Fruit fly (Drosophila melanogaster) Kc167 (cell line): Measurements from ENCODE around the gene CG32199.

Source experiments
- Myc ChIP-seq: fragments of >200 bp; optimal IDR thresholded peaks from 2 replicates; lab custom pipeline; 2017; ENCODE audit warnings: missing external identifiers
- Sin3A ChIP-seq: fragments of >200 bp; optimal IDR thresholded peaks from 2 replicates; lab custom pipeline; 2018; ENCODE audit warnings: missing external identifiers
- h ChIP-seq: fragments of >200 bp; optimal IDR thresholded peaks from 3 replicates; lab custom pipeline; 2018; ENCODE audit warnings: missing external identifiers
- insv ChIP-seq: fragments of >200 bp; optimal IDR thresholded peaks from 3 replicates; lab custom pipeline; 2018; ENCODE audit warnings: missing external identifiers
- psq ChIP-seq: fragments of >200 bp; optimal IDR thresholded peaks from 2 replicates; lab custom pipeline; 2017; ENCODE audit warnings: missing external identifiers
- ttk ChIP-seq: sonication (Bioruptor generic); optimal IDR thresholded peaks from 2 replicates; lab custom pipeline; 2017; ENCODE audit warnings: missing external identifiers

Gene CG32199

dm6 chr3L:18611600-18611999 is at the start of gene CG32199:
TSS of gene CG32199 (plus strand) at chr3L:18611900.
- no peak for TF ChIP-seq ttk (lab: Kevin White, UChicago)
- no peak for TF ChIP-seq Myc
- no peak for TF ChIP-seq insv (lab: Kevin White, UChicago)

DNA sequence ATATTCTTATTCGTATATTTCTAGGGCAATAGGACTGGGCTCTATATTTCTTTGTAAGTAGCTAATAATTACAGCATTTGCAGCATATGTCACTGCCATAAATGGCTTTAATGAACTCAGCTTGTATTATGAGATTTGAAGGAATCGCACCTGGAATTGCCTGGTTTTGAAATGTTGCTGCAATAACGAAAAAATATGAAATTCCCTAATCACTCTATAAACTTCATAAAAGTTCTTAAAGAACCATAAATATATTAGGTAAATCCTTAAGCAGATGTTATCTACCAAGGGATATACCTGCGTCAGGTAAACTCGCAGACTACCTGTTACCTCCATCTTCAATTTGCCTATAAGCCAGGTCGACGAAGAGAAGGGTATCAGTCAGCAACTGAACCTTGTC is 23.3 kb upstream of the CG32199 start, which contains the start of gene CG7271:
CG7271 (plus strand) TSS at position 373 of the 400 bp plus-strand sequence.
- TF ChIP-seq Sin3A (lab: Kevin White, UChicago) (no peak), Myc (no peak), h (lab: Kevin White, UChicago) (no peak), insv (lab: Kevin White, UChicago) (no peak), psq (lab: Kevin White, UChicago) (no peak), ttk (lab: Kevin White, UChicago) (no peak)

- no peak for TF ChIP-seq h (lab: Kevin White, UChicago)
- TF ChIP-seq psq (lab: Kevin White, UChicago) = no peak
- no peak for TF ChIP-seq insv (lab: Kevin White, UChicago)
- TF ChIP-seq Sin3A (lab: Kevin White, UChicago) = no peak
- TF ChIP-seq ttk (lab: Kevin White, UChicago) = no peak
- no peak for TF ChIP-seq Myc
Measured at dm6 chr3L:18593671-18594070, 18.0 kb upstream of the CG32199 start, which contains the start of gene term. TSS of gene term (minus strand) at chr3L:18593771.

dm6 chr3L:18603125-18603524 is 8.6 kb upstream of the CG32199 start, which contains the start of gene CG18234:
TSS of gene CG18234 (plus strand) at chr3L:18603425.
- TF ChIP-seq Myc (no peak), psq (lab: Kevin White, UChicago) (no peak), insv (lab: Kevin White, UChicago) (no peak), Sin3A (lab: Kevin White, UChicago) (no peak), h (lab: Kevin White, UChicago) (no peak), ttk (lab: Kevin White, UChicago) (no peak)

- no peak for TF ChIP-seq ttk (lab: Kevin White, UChicago)
- no peak for TF ChIP-seq h (lab: Kevin White, UChicago)
- TF ChIP-seq Sin3A (lab: Kevin White, UChicago) = no peak
- TF ChIP-seq insv (lab: Kevin White, UChicago) = no peak
- TF ChIP-seq Myc = no peak
- TF ChIP-seq psq (lab: Kevin White, UChicago) = no peak
Measured at dm6 chr3L:18605172-18605571, 6.5 kb upstream of the CG32199 start, which contains the start of gene CG18233. TSS of gene CG18233 (plus strand) at chr3L:18605472.

- TF ChIP-seq insv (lab: Kevin White, UChicago) (no peak), Sin3A (lab: Kevin White, UChicago) (no peak), psq (lab: Kevin White, UChicago) (no peak), Myc (no peak)
Measured at dm6 chr3L:18607162-18607561, 4.5 kb upstream of the CG32199 start, which contains the start of gene CG18231. TSS of gene CG18231 (plus strand) at chr3L:18607462.

DNA sequence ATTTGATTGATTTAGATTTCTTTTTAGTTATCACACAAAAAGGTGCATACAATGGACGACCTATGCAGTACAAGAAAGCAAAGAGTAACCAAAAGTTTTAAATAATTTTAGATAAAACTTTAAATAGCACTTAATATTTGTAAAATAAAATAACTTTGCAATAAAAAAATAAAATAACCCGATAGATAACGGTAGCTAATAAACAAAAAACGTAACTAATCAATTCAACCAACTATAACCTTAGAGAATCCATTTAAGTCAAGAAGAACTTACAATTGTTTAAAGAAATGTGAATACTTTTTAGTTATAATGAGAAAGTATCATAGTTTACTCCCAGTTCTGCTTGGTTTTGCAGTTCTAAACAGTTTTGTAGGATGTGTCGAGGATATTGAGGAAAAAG is 2.4 kb upstream of the CG32199 start, which contains the start of gene CG32201:
CG32201 (plus strand) TSS at position 301 of the 400 bp plus-strand sequence.
- TF ChIP-seq psq (lab: Kevin White, UChicago) (no peak), Myc (no peak), insv (lab: Kevin White, UChicago) (no peak), ttk (lab: Kevin White, UChicago) (no peak), h (lab: Kevin White, UChicago) (no peak), Sin3A (lab: Kevin White, UChicago) (no peak)

dm6 chr3L:18617893-18618577 is 6.3 kb downstream of the CG32199 start, which contains the start of the genes CG13380 and CG4174:
TSS of gene CG13380 (minus strand) at chr3L:18617943.
TSS of gene CG4174 (minus strand) at chr3L:18617943.
- no peak for TF ChIP-seq ttk (lab: Kevin White, UChicago)
- no peak for TF ChIP-seq Myc
- TF ChIP-seq insv (lab: Kevin White, UChicago) = no peak
- TF ChIP-seq psq (lab: Kevin White, UChicago) = no peak
- TF ChIP-seq h (lab: Kevin White, UChicago) = no peak
- TF ChIP-seq Sin3A (lab: Kevin White, UChicago) = no peak

DNA sequence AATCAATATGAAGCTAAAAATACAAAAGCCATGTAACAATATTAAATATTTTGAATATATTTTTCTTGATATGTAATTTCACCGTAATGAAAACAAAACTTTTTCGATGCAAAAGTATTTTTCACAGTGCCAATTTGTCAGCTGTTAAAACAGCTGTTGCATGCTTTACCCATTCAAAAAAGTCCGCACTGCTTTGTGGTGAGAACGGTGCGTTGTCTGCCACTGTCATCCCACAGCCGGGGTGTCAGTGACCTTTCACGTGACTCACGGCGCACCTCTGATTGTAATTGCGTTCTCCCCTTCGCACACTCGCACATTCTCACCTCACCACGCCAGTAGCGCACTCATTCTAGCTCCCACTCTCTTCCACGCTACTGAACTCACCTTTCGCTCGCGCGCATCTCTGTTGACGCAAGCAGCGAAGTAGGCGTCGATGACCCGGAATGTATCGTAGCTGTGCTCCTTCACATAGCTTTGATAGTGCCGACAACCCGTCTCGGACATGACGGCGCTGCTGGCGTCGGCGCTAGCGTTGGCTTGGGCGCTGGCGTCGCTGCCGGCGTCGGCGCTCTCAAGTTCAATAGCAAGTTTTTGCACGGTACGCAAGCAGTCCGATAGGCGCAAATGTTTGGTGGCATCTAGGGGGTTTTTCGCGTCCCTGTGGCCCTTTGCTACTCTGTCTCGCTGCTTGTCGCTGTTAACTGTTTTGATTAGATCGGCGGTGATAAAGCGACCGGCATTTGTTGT is 9.5 kb downstream of the CG32199 start:
- no peak for TF ChIP-seq ttk (lab: Kevin White, UChicago)
- TF ChIP-seq h (lab: Kevin White, UChicago) = no peak
- no peak for TF ChIP-seq psq (lab: Kevin White, UChicago)
- TF ChIP-seq Sin3A (lab: Kevin White, UChicago) = no peak

dm6 chr3L:18621735-18622421 is 10.2 kb downstream of the CG32199 start, which contains the start of gene not:
TSS of gene not (minus strand) at chr3L:18622129.
- no peak for TF ChIP-seq insv (lab: Kevin White, UChicago)
- no peak for TF ChIP-seq psq (lab: Kevin White, UChicago)
- TF ChIP-seq Myc = no peak
- no peak for TF ChIP-seq ttk (lab: Kevin White, UChicago)
- TF ChIP-seq h (lab: Kevin White, UChicago) = no peak
- no peak for TF ChIP-seq Sin3A (lab: Kevin White, UChicago)

dm6 chr3L:18622422-18622739 is 10.7 kb downstream of the CG32199 start, which contains the start of gene bora:
TSS of gene bora (plus strand) at chr3L:18622692.
- TF ChIP-seq Myc (no peak), insv (lab: Kevin White, UChicago) (no peak), Sin3A (lab: Kevin White, UChicago) (no peak), h (lab: Kevin White, UChicago) (no peak), psq (lab: Kevin White, UChicago) (no peak), ttk (lab: Kevin White, UChicago) (no peak)
